Worm (Caenorhabditis elegans) whole organism, young adult: ENCODE data around the gene clec-252.
"Not testable (repeated sequence)": the region's sequence is repeated elsewhere in the genome, so short reads cannot be mapped to it uniquely, and the experiment has no call there.

ENCODE experiments used
- B0019.2 ChIP-seq: fragments of 200-800 bp; sonication (Bioruptor generic); conservative IDR thresholded peaks from 2 replicates; pipeline ENCODE4 v1.3.6; 2022; ENCODE audit warnings: missing genetic modification reagents, missing genetic modification characterization, missing compliant biosample characterization
- C06A6.2 ChIP-seq: fragments of 200-800 bp; sonication (Bioruptor generic); conservative IDR thresholded peaks from 2 replicates; pipeline ENCODE4 v1.3.6; 2022; ENCODE audit warnings: missing genetic modification characterization, missing compliant biosample characterization
- D2030.7 ChIP-seq: fragments of 200-800 bp; sonication (Bioruptor generic); IDR thresholded peaks from 2 replicates; pipeline ENCODE4 v1.3.6; 2022; ENCODE audit warnings: missing genetic modification reagents, missing genetic modification characterization, missing compliant biosample characterization
- F23B12.7 ChIP-seq: sonication (generic microtip); optimal IDR thresholded peaks from 2 replicates; lab custom pipeline; 2017; ENCODE audit warnings: missing genetic modification characterization, mild to moderate bottlenecking, missing compliant biosample characterization, antibody characterized with exemption, moderate library complexity; ENCODE audit not compliant: insufficient read depth
- F39B2.1 ChIP-seq: fragments of 200-800 bp; sonication (Bioruptor generic); IDR thresholded peaks from 2 replicates; pipeline ENCODE4 v1.3.6; 2022; ENCODE audit warnings: missing genetic modification reagents, missing genetic modification characterization, missing compliant biosample characterization
- F52B5.7 ChIP-seq: sonication (generic microtip); optimal IDR thresholded peaks from 2 replicates; lab custom pipeline; 2016; ENCODE audit warnings: mild to moderate bottlenecking, missing genetic modification characterization, missing compliant biosample characterization
- Y53F4B.3 ChIP-seq: fragments of 200-800 bp; sonication (Bioruptor generic); IDR thresholded peaks from 2 replicates; pipeline ENCODE4 v1.3.6; 2022; ENCODE audit warnings: missing genetic modification reagents, missing genetic modification characterization, missing compliant biosample characterization
- Y53G8AR.9 ChIP-seq: fragments of 200-800 bp; sonication (Bioruptor generic); conservative IDR thresholded peaks from 2 replicates; pipeline ENCODE4 v1.3.6; 2022; ENCODE audit warnings: missing genetic modification reagents, missing genetic modification characterization, missing compliant biosample characterization
- Y67H2A.10 ChIP-seq: fragments of 200-800 bp; sonication (Bioruptor generic); conservative IDR thresholded peaks from 2 replicates; pipeline ENCODE4 v1.3.6; 2022; ENCODE audit warnings: missing genetic modification reagents, missing genetic modification characterization, missing compliant biosample characterization
- Y79H2A.3 ChIP-seq: fragments of 200-800 bp; sonication (Bioruptor generic); conservative IDR thresholded peaks from 2 replicates; pipeline ENCODE4 v1.3.6; 2022; ENCODE audit warnings: missing genetic modification reagents, missing genetic modification characterization, missing compliant biosample characterization
- ZK185.1 ChIP-seq: sonication (generic microtip); optimal IDR thresholded peaks from 2 replicates; lab custom pipeline; 2016; ENCODE audit warnings: mild to moderate bottlenecking, missing genetic modification characterization, missing compliant biosample characterization; ENCODE audit not compliant: poor library complexity, severe bottlenecking
- aptf-2 ChIP-seq: fragments of 200-800 bp; sonication (Bioruptor generic); conservative IDR thresholded peaks from 2 replicates; pipeline ENCODE4 v1.3.6; 2022; ENCODE audit warnings: missing genetic modification reagents, missing genetic modification characterization, missing compliant biosample characterization
- bed-2 ChIP-seq: fragments of 200-800 bp; sonication (Bioruptor generic); IDR thresholded peaks from 2 replicates; pipeline ENCODE4 v1.3.6; 2022; ENCODE audit warnings: missing genetic modification reagents, missing genetic modification characterization, missing compliant biosample characterization
- cebp-2 ChIP-seq: fragments of 200-800 bp; sonication (Bioruptor generic); IDR thresholded peaks from 2 replicates; pipeline ENCODE4 v1.3.6; 2022; ENCODE audit warnings: missing genetic modification characterization, missing compliant biosample characterization
- ceh-79 ChIP-seq: sonication (generic microtip); optimal IDR thresholded peaks from 2 replicates; lab custom pipeline; 2017; ENCODE audit warnings: mild to moderate bottlenecking, missing genetic modification characterization, missing compliant biosample characterization
- die-1 ChIP-seq: sonication (generic microtip); optimal IDR thresholded peaks from 2 replicates; lab custom pipeline; 2016; ENCODE audit warnings: missing genotype, mild to moderate bottlenecking, missing genetic modification characterization, missing compliant biosample characterization
- dox-1 ChIP-seq: fragments of 200-800 bp; sonication (Bioruptor generic); IDR thresholded peaks from 2 replicates; pipeline ENCODE4 v1.3.6; 2022; ENCODE audit warnings: missing genetic modification reagents, missing genetic modification characterization, missing compliant biosample characterization
- egl-44 ChIP-seq: fragments of 200-800 bp; sonication (Bioruptor generic); IDR thresholded peaks from 2 replicates; pipeline ENCODE4 v1.3.6; 2022; ENCODE audit warnings: missing genetic modification reagents, missing genetic modification characterization, missing compliant biosample characterization
- hlh-26 ChIP-seq: fragments of 200-800 bp; sonication (Bioruptor generic); conservative IDR thresholded peaks from 2 replicates; pipeline ENCODE4 v1.3.6; 2022; ENCODE audit warnings: missing genetic modification reagents, missing genetic modification characterization, missing compliant biosample characterization
- hmg-1.2 ChIP-seq: fragments of 200-800 bp; sonication (Bioruptor generic); IDR thresholded peaks from 2 replicates; pipeline ENCODE4 v1.3.6; 2022; ENCODE audit warnings: missing genetic modification reagents, missing genetic modification characterization, missing compliant biosample characterization
- hrde-1 ChIP-seq: sonication (generic microtip); optimal IDR thresholded peaks from 2 replicates; lab custom pipeline; 2016; ENCODE audit warnings: missing genetic modification characterization, mild to moderate bottlenecking, missing compliant biosample characterization, moderate library complexity, missing genotype, missing genetic modification reagents, borderline replicate concordance
- lag-1 ChIP-seq: fragments of 200-800 bp; sonication (Bioruptor generic); IDR thresholded peaks from 2 replicates; pipeline ENCODE4 v1.3.6; 2022; ENCODE audit warnings: missing genetic modification reagents, missing genetic modification characterization, missing compliant biosample characterization
- lin-26 ChIP-seq: fragments of 200-800 bp; sonication (Bioruptor generic); IDR thresholded peaks from 2 replicates; pipeline ENCODE4 v1.3.6; 2022; ENCODE audit warnings: missing genetic modification reagents, missing genetic modification characterization, missing compliant biosample characterization
- lin-40 ChIP-seq: sonication (generic microtip); optimal IDR thresholded peaks from 2 replicates; lab custom pipeline; 2016; ENCODE audit warnings: missing genetic modification characterization, mild to moderate bottlenecking, missing compliant biosample characterization, missing genotype, missing genetic modification reagents
- lin-54 ChIP-seq: fragments of 200-800 bp; sonication (Bioruptor generic); optimal IDR thresholded peaks from 2 replicates; lab custom pipeline; 2018; ENCODE audit warnings: mild to moderate bottlenecking, missing genetic modification characterization, missing compliant biosample characterization
- madf-3 ChIP-seq: fragments of 200-800 bp; sonication (Bioruptor generic); IDR thresholded peaks from 2 replicates; pipeline ENCODE4 v1.3.6; 2022; ENCODE audit warnings: missing genetic modification reagents, missing genetic modification characterization, missing compliant biosample characterization
- mel-28 ChIP-seq: sonication (generic microtip); optimal IDR thresholded peaks from 2 replicates; lab custom pipeline; 2016; ENCODE audit warnings: borderline replicate concordance, mild to moderate bottlenecking, missing genetic modification characterization, missing compliant biosample characterization
- nfya-2 ChIP-seq: fragments of 200-800 bp; sonication (Bioruptor generic); IDR thresholded peaks from 2 replicates; pipeline ENCODE4 v1.3.6; 2022; ENCODE audit warnings: missing genetic modification reagents, missing genetic modification characterization, missing compliant biosample characterization
- nhr-179 ChIP-seq: sonication (generic microtip); optimal IDR thresholded peaks from 2 replicates; lab custom pipeline; 2016; ENCODE audit warnings: mild to moderate bottlenecking, missing genetic modification characterization, missing compliant biosample characterization
- nhr-27 ChIP-seq: fragments of 200-800 bp; sonication (Bioruptor generic); optimal IDR thresholded peaks from 2 replicates; lab custom pipeline; 2018; ENCODE audit warnings: mild to moderate bottlenecking, missing genetic modification characterization, moderate library complexity, missing compliant biosample characterization
- nhr-80 ChIP-seq: sonication (generic microtip); optimal IDR thresholded peaks from 2 replicates; lab custom pipeline; 2016; ENCODE audit warnings: missing genetic modification characterization, missing compliant biosample characterization
- nhr-90 ChIP-seq: sonication (generic microtip); optimal IDR thresholded peaks from 2 replicates; lab custom pipeline; 2016; ENCODE audit warnings: missing genotype, mild to moderate bottlenecking, missing genetic modification characterization, missing compliant biosample characterization
- pbrm-1 ChIP-seq: fragments of 200-800 bp; sonication (Bioruptor generic); IDR thresholded peaks from 2 replicates; pipeline ENCODE4 v1.3.6; 2022; ENCODE audit warnings: missing genetic modification reagents, missing genetic modification characterization, missing compliant biosample characterization
- pha-4 ChIP-seq: fragments of 150-350 bp; sonication (generic microtip); optimal IDR thresholded peaks from 2 replicates; lab custom pipeline; 2014; ENCODE audit warnings: missing biosample characterization, missing genetic modification reagents, missing genetic modification characterization
- rcor-1 ChIP-seq: fragments of 200-800 bp; sonication (Bioruptor generic); IDR thresholded peaks from 2 replicates; pipeline ENCODE4 v1.3.6; 2022; ENCODE audit warnings: missing genetic modification reagents, missing genetic modification characterization, missing compliant biosample characterization
- repo-1 ChIP-seq: sonication (generic microtip); optimal IDR thresholded peaks from 2 replicates; lab custom pipeline; 2017; ENCODE audit warnings: mild to moderate bottlenecking, missing genetic modification characterization, missing compliant biosample characterization
- sptf-2 ChIP-seq: fragments of 200-800 bp; sonication (Bioruptor generic); optimal IDR thresholded peaks from 2 replicates; lab custom pipeline; 2018; ENCODE audit warnings: mild to moderate bottlenecking, missing genetic modification characterization, missing compliant biosample characterization
- xnd-1 ChIP-seq: sonication (generic microtip); optimal IDR thresholded peaks from 2 replicates; lab custom pipeline; 2016; ENCODE audit warnings: missing genotype, missing genetic modification reagents, missing genetic modification characterization, missing compliant biosample characterization
- ztf-22 ChIP-seq: fragments of 200-800 bp; sonication (Bioruptor generic); optimal IDR thresholded peaks from 2 replicates; lab custom pipeline; 2018; ENCODE audit warnings: mild to moderate bottlenecking, missing genetic modification characterization, moderate library complexity, missing compliant biosample characterization

Gene clec-252

ce11 chrV:18769902-18770301, 21.3 kb upstream of the clec-252 start:
- TF ChIP-seq repo-1 (tag; lab: Kevin White, UChicago) (no peak), egl-44 (GFP tag; lab: Robert Waterston, UW) (no peak)
- TF ChIP-seq, all 124 proteins: peak for 0

DNA sequence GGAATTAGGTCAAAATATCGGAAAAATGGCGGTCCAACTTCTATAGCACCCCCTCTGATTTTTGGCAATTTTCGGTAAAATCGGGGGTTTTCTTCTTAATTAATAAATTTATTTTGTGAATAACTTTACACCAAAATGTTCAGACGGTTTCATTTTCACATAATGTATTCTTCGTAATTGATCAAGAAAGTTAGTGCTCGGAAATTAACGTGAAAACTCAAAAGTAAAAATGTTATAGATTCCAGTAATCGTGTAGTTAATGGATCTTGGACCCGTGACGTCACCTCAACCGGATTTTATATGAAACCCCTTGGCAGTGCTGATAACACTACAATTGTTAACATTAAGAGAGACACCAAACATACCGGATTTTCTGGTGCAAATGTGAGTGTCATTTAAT, 13.4 kb upstream of the clec-252 start, which contains the start of gene F11D11.22:
F11D11.22 (plus strand) TSS at position 301 of the 400 bp plus-strand sequence.
- not testable (repeated sequence) for TF ChIP-seq pbrm-1 (GFP tag; lab: Robert Waterston, UW); nhr-80 (tag; lab: Kevin White, UChicago); F52B5.7 (tag; lab: Kevin White, UChicago)

ce11 chrV:18761078-18761477, 12.5 kb upstream of the clec-252 start, which contains the start of gene F11D11.4:
F11D11.4 (plus strand) TSS chrV:18761378.
- TF ChIP-seq cebp-2 (GFP tag; lab: Robert Waterston, UW) (no peak), lag-1 (GFP tag; lab: Robert Waterston, UW) (no peak), Y53F4B.3 (GFP tag; lab: Robert Waterston, UW) (no peak), F39B2.1 (GFP tag; lab: Robert Waterston, UW) (no peak), C06A6.2 (GFP tag; lab: Robert Waterston, UW) (no peak), nhr-27 (no peak), sptf-2 (GFP tag; lab: Kevin White, UChicago) (no peak), hrde-1 (tag; lab: Kevin White, UChicago) (no peak), lin-26 (no peak), hmg-1.2 (GFP tag; lab: Robert Waterston, UW) (no peak), lin-40 (tag; lab: Kevin White, UChicago) (no peak), lin-54 (GFP tag; lab: Kevin White, UChicago) (no peak), pha-4 (tag; lab: Kevin White, UChicago) (no peak), xnd-1 (tag; lab: Kevin White, UChicago) (no peak), madf-3 (GFP tag; lab: Robert Waterston, UW) (no peak), rcor-1 (GFP tag; lab: Robert Waterston, UW) (no peak), Y79H2A.3 (GFP tag; lab: Robert Waterston, UW) (no peak), dox-1 (GFP tag; lab: Robert Waterston, UW) (no peak)

DNA sequence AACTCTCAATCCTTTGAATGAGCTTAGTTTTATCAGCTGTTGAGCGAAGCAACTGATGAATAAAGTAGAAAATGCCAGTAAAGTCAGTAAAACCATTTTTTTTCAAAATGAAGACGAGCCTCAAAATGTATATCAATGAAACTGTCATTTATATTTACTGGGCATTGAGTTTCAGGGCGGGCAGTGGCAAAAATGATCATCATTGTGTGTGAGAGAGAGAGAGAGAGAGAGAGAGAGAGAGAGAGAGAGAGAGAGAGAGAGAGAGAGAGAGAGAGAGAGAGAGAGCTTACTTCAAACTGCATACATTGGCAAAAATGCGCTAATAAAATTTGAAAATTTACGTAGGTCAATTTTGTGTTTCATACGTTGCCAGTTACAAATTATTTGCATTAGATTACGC, 11.5 kb upstream of the clec-252 start, which contains the start of gene F11D11.3:
F11D11.3 (minus strand) TSS at position 101 of the 400 bp plus-strand sequence.
- TF ChIP-seq die-1 (tag; lab: Kevin White, UChicago) (no peak), hlh-26 (GFP tag; lab: Robert Waterston, UW) (no peak)
- TF ChIP-seq, all 124 proteins: peak for 0

ce11 chrV:18754328-18754727, 5.7 kb upstream of the clec-252 start, which contains the start of gene clec-254:
clec-254 (minus strand) TSS chrV:18754428.
- TF ChIP-seq nhr-179 (tag; lab: Kevin White, UChicago); Y67H2A.10; mel-28 (tag; lab: Kevin White, UChicago): not testable (repeated sequence)
- TF ChIP-seq, all 124 proteins: peak for 0; not testable (repeated sequence) for 124

DNA sequence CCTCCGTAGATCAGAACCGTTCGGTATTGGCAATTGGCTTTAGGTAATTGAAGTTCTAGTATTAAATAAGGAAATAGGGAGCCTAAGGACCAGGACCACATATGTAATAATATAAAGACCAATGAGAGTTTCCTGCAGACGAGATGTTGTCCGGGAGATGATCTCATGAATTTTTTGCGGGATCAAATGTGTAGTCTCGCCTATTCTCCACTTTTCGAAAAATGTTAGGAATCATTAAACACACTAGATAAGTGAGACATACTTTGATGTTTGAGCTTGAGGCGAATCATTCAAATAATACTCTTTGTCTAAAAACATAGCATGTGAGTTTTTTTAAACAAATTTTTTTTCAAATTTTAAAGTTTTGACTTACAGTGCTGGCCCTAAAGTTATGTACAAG, 4.4 kb upstream of the clec-252 start, which contains the start of gene F11D11.6:
F11D11.6 (minus strand) TSS at position 101 of the 400 bp plus-strand sequence.
- no peak for TF ChIP-seq lin-54 (GFP tag; lab: Kevin White, UChicago)
- no peak for TF ChIP-seq ZK185.1 (tag; lab: Kevin White, UChicago)
- no peak for TF ChIP-seq aptf-2
- no peak for TF ChIP-seq D2030.7 (GFP tag; lab: Robert Waterston, UW)
- no peak for TF ChIP-seq mel-28 (tag; lab: Kevin White, UChicago)
- TF ChIP-seq ztf-22 (GFP tag; lab: Kevin White, UChicago) = no peak
- TF ChIP-seq Y53G8AR.9 (GFP tag; lab: Robert Waterston, UW) = no peak
- no peak for TF ChIP-seq bed-2 (GFP tag; lab: Robert Waterston, UW)
- TF ChIP-seq nhr-90 = no peak
- no peak for TF ChIP-seq nfya-2 (GFP tag; lab: Robert Waterston, UW)
- TF ChIP-seq F23B12.7 (tag; lab: Kevin White, UChicago) = no peak
- no peak for TF ChIP-seq B0019.2 (GFP tag; lab: Robert Waterston, UW)
- TF ChIP-seq ceh-79 (tag; lab: Kevin White, UChicago) = no peak
